Fruit fly (Drosophila melanogaster) whole organism, adult: ENCODE results near the gene His3.3A.

Experiments
- CG11617 ChIP-seq: fragments of 200-800 bp; sonication (Bioruptor generic); optimal IDR thresholded peaks from 2 replicates; lab custom pipeline; 2017; ENCODE audit warnings: mild to moderate bottlenecking, missing biosample characterization, missing genetic modification reagents, missing genetic modification characterization
- CG12768 ChIP-seq: fragments of 200-800 bp; sonication (Bioruptor generic); optimal IDR thresholded peaks from 2 replicates; lab custom pipeline; 2017; ENCODE audit warnings: missing biosample characterization, missing genetic modification characterization, mild to moderate bottlenecking, moderate library complexity, missing genetic modification reagents
- CG14711 ChIP-seq: fragments of 200-800 bp; sonication (Bioruptor generic); optimal IDR thresholded peaks from 2 replicates; lab custom pipeline; 2018; ENCODE audit warnings: missing biosample characterization, mild to moderate bottlenecking, missing genetic modification characterization, moderate library complexity
- CG1620 ChIP-seq: fragments of 200-800 bp; sonication (Bioruptor generic); optimal IDR thresholded peaks from 2 replicates; lab custom pipeline; 2016; ENCODE audit warnings: missing biosample characterization, missing genetic modification characterization
- CG33017 ChIP-seq: fragments of 200-800 bp; sonication (Bioruptor generic); optimal IDR thresholded peaks from 2 replicates; lab custom pipeline; 2018; ENCODE audit warnings: missing biosample characterization, mild to moderate bottlenecking, missing genetic modification characterization, moderate library complexity
- CG5204 ChIP-seq: fragments of 200-800 bp; sonication (Bioruptor generic); optimal IDR thresholded peaks from 2 replicates; lab custom pipeline; 2016; ENCODE audit warnings: missing biosample characterization, missing genetic modification characterization
- CG7045 ChIP-seq: fragments of 200-800 bp; sonication (Bioruptor generic); optimal IDR thresholded peaks from 2 replicates; lab custom pipeline; 2017; ENCODE audit warnings: missing biosample characterization, mild to moderate bottlenecking, missing genetic modification characterization
- CG7101 ChIP-seq: fragments of 200-800 bp; sonication (Bioruptor generic); optimal IDR thresholded peaks from 2 replicates; lab custom pipeline; 2018; ENCODE audit warnings: missing biosample characterization, mild to moderate bottlenecking, missing genetic modification characterization, moderate library complexity
- Clk ChIP-seq: fragments of 200-800 bp; sonication (Bioruptor generic); optimal IDR thresholded peaks from 2 replicates; lab custom pipeline; 2017; ENCODE audit warnings: missing biosample characterization, missing genetic modification characterization
- Crg-1 ChIP-seq: fragments of 200-800 bp; sonication (Bioruptor generic); optimal IDR thresholded peaks from 2 replicates; lab custom pipeline; 2016; ENCODE audit warnings: missing biosample characterization, missing genetic modification characterization
- Hr96 ChIP-seq: fragments of 200-800 bp; sonication (Bioruptor generic); optimal IDR thresholded peaks from 2 replicates; lab custom pipeline; 2016; ENCODE audit warnings: missing biosample characterization, missing genetic modification characterization
- Mnt ChIP-seq: fragments of 200-800 bp; sonication (Bioruptor generic); optimal IDR thresholded peaks from 2 replicates; lab custom pipeline; 2016; ENCODE audit warnings: missing biosample characterization, mild to moderate bottlenecking, missing genetic modification characterization
- bab1 ChIP-seq: fragments of 200-800 bp; sonication (Bioruptor generic); optimal IDR thresholded peaks from 3 replicates; lab custom pipeline; 2019; ENCODE audit warnings: missing biosample characterization, mild to moderate bottlenecking, missing genetic modification characterization, moderate library complexity
- cic ChIP-seq: fragments of 200-800 bp; sonication (Bioruptor generic); optimal IDR thresholded peaks from 2 replicates; lab custom pipeline; 2017; ENCODE audit warnings: missing biosample characterization, mild to moderate bottlenecking, missing genetic modification characterization, moderate library complexity
- cnc ChIP-seq, 2 experiments: fragments of >200 bp; optimal IDR thresholded peaks; 2 replicates each; lab custom pipeline; 2017
- kay ChIP-seq: fragments of 200-800 bp; sonication (Bioruptor generic); peaks from one replicate; lab custom pipeline; 2016; ENCODE audit warnings: missing biosample characterization, missing genetic modification characterization, borderline replicate concordance
- ovo ChIP-seq: fragments of 200-800 bp; sonication (Bioruptor generic); optimal IDR thresholded peaks from 2 replicates; lab custom pipeline; 2016; ENCODE audit warnings: missing biosample characterization, missing genetic modification characterization
- pad ChIP-seq: fragments of 200-800 bp; sonication (Bioruptor generic); optimal IDR thresholded peaks from 3 replicates; lab custom pipeline; 2017; ENCODE audit warnings: missing biosample characterization, missing genetic modification characterization, mild to moderate bottlenecking, moderate library complexity, missing genetic modification reagents
- tj ChIP-seq: fragments of 200-800 bp; sonication (Bioruptor generic); optimal IDR thresholded peaks from 3 replicates; lab custom pipeline; 2017; ENCODE audit warnings: missing biosample characterization, mild to moderate bottlenecking, missing genetic modification characterization, moderate library complexity
- toe ChIP-seq: fragments of 200-800 bp; sonication (Bioruptor generic); optimal IDR thresholded peaks from 2 replicates; lab custom pipeline; 2016; ENCODE audit warnings: missing biosample characterization, missing genetic modification characterization

Gene His3.3A

dm6 chr2L:5052994-5053393 lies 1.9 kb upstream of the His3.3A start, which contains the start of gene eIF3h:
Gene eIF3h (minus strand): TSS chr2L:5053094.
- TF ChIP-seq CG33017 (tag; lab: Kevin White, UChicago) (no peak), ovo (GFP tag; lab: Kevin White, UChicago) (no peak), bab1 (GFP tag; lab: Kevin White, UChicago) (no peak)

- TF ChIP-seq ovo (GFP tag; lab: Kevin White, UChicago) (no peak), cic (peak; percentile 1), CG7101 (tag; lab: Kevin White, UChicago) (no peak), CG11617 (GFP tag; lab: Kevin White, UChicago) (no peak), CG1620 (GFP tag; lab: Kevin White, UChicago) (no peak)
Observed at dm6 chr2L:5055528-5055927, 670 bp downstream of the His3.3A start.

- TF ChIP-seq CG7101 (tag; lab: Kevin White, UChicago) (no peak), Hr96 (GFP tag; lab: Kevin White, UChicago) (no peak), ovo (GFP tag; lab: Kevin White, UChicago) (no peak), cnc (optimal IDR thresholded peaks at IDR 0.05; lab: Kevin White, UChicago) (no peak), CG12768 (GFP tag; lab: Kevin White, UChicago) (no peak), bab1 (GFP tag; lab: Kevin White, UChicago) (no peak), Mnt (GFP tag; lab: Kevin White, UChicago) (no peak), CG5204 (GFP tag; lab: Kevin White, UChicago) (no peak), cic (no peak), Clk (GFP tag; lab: Kevin White, UChicago) (no peak)
Observed at dm6 chr2L:5058094-5058493, 3.2 kb downstream of the His3.3A start, which contains the start of gene Nepl3. Gene Nepl3 (minus strand): TSS chr2L:5058248.

- TF ChIP-seq Mnt (GFP tag; lab: Kevin White, UChicago): peak; percentile 28
- TF ChIP-seq CG7101 (tag; lab: Kevin White, UChicago): peak; percentile 56
- peak; percentile 72 for TF ChIP-seq CG11617 (GFP tag; lab: Kevin White, UChicago)
- TF ChIP-seq CG1620 (GFP tag; lab: Kevin White, UChicago): peak; percentile 77
- no peak for TF ChIP-seq Hr96 (GFP tag; lab: Kevin White, UChicago)
- TF ChIP-seq ovo (GFP tag; lab: Kevin White, UChicago): peak; percentile 63
- peak; percentile 51 for TF ChIP-seq CG7045 (GFP tag; lab: Kevin White, UChicago)
- TF ChIP-seq cic: no peak
- TF ChIP-seq CG14711 (tag; lab: Kevin White, UChicago): peak; percentile 62
- peak; percentile 74 for TF ChIP-seq CG33017 (tag; lab: Kevin White, UChicago)
- TF ChIP-seq bab1 (GFP tag; lab: Kevin White, UChicago): peak; percentile 64
- TF ChIP-seq CG12768 (GFP tag; lab: Kevin White, UChicago): peak; percentile 56
- no peak for TF ChIP-seq toe (GFP tag; lab: Kevin White, UChicago)
- peak; percentile 94 to 98 for TF ChIP-seq cnc (optimal IDR thresholded peaks at IDR 0.05; lab: Kevin White, UChicago)
- TF ChIP-seq Crg-1: peak; percentile 57
- peak; percentile 97 for TF ChIP-seq tj (GFP tag; lab: Kevin White, UChicago)
- TF ChIP-seq pad: peak; percentile 52
- no peak for TF ChIP-seq CG5204 (GFP tag; lab: Kevin White, UChicago)
- peak; percentile 23 for TF ChIP-seq Clk (GFP tag; lab: Kevin White, UChicago)
- TF ChIP-seq kay (GFP tag; lab: Kevin White, UChicago): no peak
Observed at dm6 chr2L:5059645-5060254, 4.9 kb downstream of the His3.3A start, which contains the start of gene Rpn11. Gene Rpn11 (minus strand): TSS chr2L:5059790.

- TF ChIP-seq CG7101 (tag; lab: Kevin White, UChicago) (no peak), CG12768 (GFP tag; lab: Kevin White, UChicago) (no peak), CG7045 (GFP tag; lab: Kevin White, UChicago) (no peak), pad (no peak), CG14711 (tag; lab: Kevin White, UChicago) (no peak), bab1 (GFP tag; lab: Kevin White, UChicago) (no peak), kay (GFP tag; lab: Kevin White, UChicago) (no peak), tj (GFP tag; lab: Kevin White, UChicago) (no peak), Mnt (GFP tag; lab: Kevin White, UChicago) (no peak), toe (GFP tag; lab: Kevin White, UChicago) (no peak)
Observed at dm6 chr2L:5060515-5060914, 5.7 kb downstream of the His3.3A start, which contains the start of gene qtc. Gene qtc (plus strand): TSS chr2L:5060815.

dm6 chr2L:5060952-5061478 lies 6.2 kb downstream of the His3.3A start:
- TF ChIP-seq CG11617 (GFP tag; lab: Kevin White, UChicago): peak; percentile 66
- no peak for TF ChIP-seq cnc (optimal IDR thresholded peaks at IDR 0.05; lab: Kevin White, UChicago)
- TF ChIP-seq CG7045 (GFP tag; lab: Kevin White, UChicago): peak; percentile 47
- peak; percentile 23 for TF ChIP-seq pad
- TF ChIP-seq CG14711 (tag; lab: Kevin White, UChicago): peak; percentile 48
- no peak for TF ChIP-seq Hr96 (GFP tag; lab: Kevin White, UChicago)
- TF ChIP-seq CG7101 (tag; lab: Kevin White, UChicago): peak; percentile 74
- TF ChIP-seq CG1620 (GFP tag; lab: Kevin White, UChicago): no peak
- no peak for TF ChIP-seq Crg-1
- TF ChIP-seq tj (GFP tag; lab: Kevin White, UChicago): peak; percentile 92
- no peak for TF ChIP-seq toe (GFP tag; lab: Kevin White, UChicago)
- TF ChIP-seq ovo (GFP tag; lab: Kevin White, UChicago): no peak
- TF ChIP-seq CG33017 (tag; lab: Kevin White, UChicago): peak; percentile 71
- TF ChIP-seq bab1 (GFP tag; lab: Kevin White, UChicago): peak; percentile 14
- TF ChIP-seq CG12768 (GFP tag; lab: Kevin White, UChicago): peak; percentile 51
- peak; percentile 7 for TF ChIP-seq Mnt (GFP tag; lab: Kevin White, UChicago)
- TF ChIP-seq cic: peak; percentile 83
- no peak for TF ChIP-seq CG5204 (GFP tag; lab: Kevin White, UChicago)
- TF ChIP-seq kay (GFP tag; lab: Kevin White, UChicago): no peak
- TF ChIP-seq Clk (GFP tag; lab: Kevin White, UChicago): peak; percentile 4
